Worm (Caenorhabditis elegans) whole organism, late embryonic: Measurements from ENCODE around the gene clec-191.

ENCODE experiments used
- tbx-2 ChIP-seq: sonication (generic microtip); optimal IDR thresholded peaks from 2 replicates; lab custom pipeline; 2016; ENCODE audit warnings: missing genetic modification characterization, missing compliant biosample characterization
- ttx-3 ChIP-seq: sonication (generic microtip); optimal IDR thresholded peaks from 2 replicates; lab custom pipeline; 2016; ENCODE audit warnings: missing genetic modification reagents, missing genetic modification characterization, missing compliant biosample characterization

ce11 chrIV:16230464-16230863, 50.0 kb downstream of the clec-191 start:
- TF ChIP-seq tbx-2 (tag; lab: Kevin White, UChicago) (no peak), ttx-3 (tag; lab: Kevin White, UChicago) (no peak)
